Fruit fly (Drosophila melanogaster) whole organism: ENCODE data around the gene CG6443.

ENCODE experiments used
- CG8478 ChIP-seq: fragments of >200 bp; optimal IDR thresholded peaks from 2 replicates; lab custom pipeline; 2018; ENCODE audit warnings: inconsistent platforms
- Dll ChIP-seq: fragments of >200 bp; optimal IDR thresholded peaks from 2 replicates; lab custom pipeline; 2017
- EcR ChIP-seq, 2 experiments: fragments of >200 bp; optimal IDR thresholded peaks; 2 replicates each; lab custom pipeline; 2017; ENCODE audit warnings: missing biosample characterization in 2 of 2, missing genetic modification characterization in 2 of 2, missing genetic modification reagents in 2 of 2
- pan ChIP-seq: fragments of >200 bp; optimal IDR thresholded peaks from 2 replicates; lab custom pipeline; 2017
- psq ChIP-seq: fragments of >200 bp; optimal IDR thresholded peaks from 2 replicates; lab custom pipeline; 2017
- usp ChIP-seq: fragments of >200 bp; optimal IDR thresholded peaks from 2 replicates; lab custom pipeline; 2017; ENCODE audit warnings: missing biosample characterization, missing genetic modification characterization, mixed read lengths

The CG6443 gene

DNA sequence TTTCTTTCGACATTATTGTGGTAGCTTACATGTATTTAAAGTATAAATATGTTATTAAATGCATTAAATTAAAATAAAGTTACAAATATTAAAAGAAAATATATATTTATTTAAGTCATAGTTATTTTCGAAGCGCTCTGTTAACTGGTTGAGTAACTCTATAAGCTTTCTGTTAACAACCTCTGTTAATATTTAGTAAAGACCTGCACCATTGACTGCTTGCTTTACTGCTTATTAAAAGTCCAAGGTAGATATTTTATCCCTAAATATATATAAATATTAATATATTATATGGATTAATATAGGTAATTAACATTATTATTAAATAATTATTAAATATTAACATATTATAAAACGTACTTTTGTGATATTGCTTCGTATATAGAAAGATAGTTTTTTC, 7.2 kb upstream of the CG6443 start:
- TF ChIP-seq Dll, result no peak
- TF ChIP-seq usp, result no peak
- no peak for TF ChIP-seq psq (lab: Kevin White, UChicago)
- no peak for TF ChIP-seq EcR (GFP tag; optimal IDR thresholded peaks at IDR 0.05; lab: Kevin White, UChicago)
- no peak for TF ChIP-seq pan (lab: Kevin White, UChicago)
- no peak for TF ChIP-seq CG8478 (lab: Kevin White, UChicago)

dm6 chr2L:10723903-10724302, 4.9 kb upstream of the CG6443 start, which contains the start of gene CG6431:
Gene CG6431 (plus strand): TSS chr2L:10724203.
- TF ChIP-seq pan (lab: Kevin White, UChicago), result no peak
- no peak for TF ChIP-seq Dll
- no peak for TF ChIP-seq psq (lab: Kevin White, UChicago)
- no peak for TF ChIP-seq CG8478 (lab: Kevin White, UChicago)
- TF ChIP-seq EcR (GFP tag; optimal IDR thresholded peaks at IDR 0.05; lab: Kevin White, UChicago), result no peak
- TF ChIP-seq usp, result no peak

DNA sequence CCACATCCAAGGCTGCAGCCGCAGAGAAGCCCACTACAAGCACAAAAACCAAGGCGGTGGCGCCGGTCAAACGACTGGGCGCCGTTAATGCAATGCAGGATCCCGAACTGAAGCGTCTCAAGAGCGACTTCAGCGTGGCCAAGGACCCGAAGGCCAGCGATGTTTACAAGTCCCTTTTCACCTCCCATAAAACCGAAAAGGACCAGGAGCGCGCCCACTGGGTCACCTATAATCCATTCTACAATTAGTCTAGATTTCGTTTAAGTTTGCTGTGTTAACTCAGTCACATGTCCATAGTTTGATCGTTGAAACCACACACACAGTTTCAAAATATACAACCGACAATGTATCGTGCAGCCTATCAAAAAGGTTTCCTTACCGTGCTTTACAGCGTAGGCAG, 1.2 kb downstream of the CG6443 start, which contains the start of gene CG17118:
Gene CG17118, plus strand, starts transcription at position 301 of the 400 bp plus-strand sequence.
- no peak for TF ChIP-seq usp
- TF ChIP-seq Dll, result no peak
- no peak for TF ChIP-seq EcR (GFP tag; optimal IDR thresholded peaks at IDR 0.05; lab: Kevin White, UChicago)
- no peak for TF ChIP-seq pan (lab: Kevin White, UChicago)
- no peak for TF ChIP-seq psq (lab: Kevin White, UChicago)
- no peak for TF ChIP-seq CG8478 (lab: Kevin White, UChicago)

DNA sequence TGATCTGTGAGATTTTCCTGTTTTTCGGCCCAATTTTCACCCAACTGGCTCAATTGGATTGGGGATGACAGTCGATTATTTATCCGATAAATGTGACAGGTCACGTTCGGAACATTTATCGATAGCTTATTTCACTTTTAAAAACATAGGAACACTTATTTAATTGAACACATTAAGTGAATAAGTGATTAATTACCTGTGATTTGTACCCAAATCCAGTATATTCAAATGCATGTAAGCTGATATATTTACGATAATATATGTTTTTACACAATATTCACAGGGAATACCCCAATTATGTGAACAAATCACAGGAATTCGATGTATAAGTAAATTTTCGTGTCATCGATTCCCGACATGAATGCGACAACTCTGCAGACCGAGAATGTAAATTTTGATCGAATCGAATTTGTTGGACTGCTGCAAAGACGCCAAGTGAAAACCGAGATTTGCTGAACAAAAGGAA, 3.6 kb downstream of the CG6443 start, which contains the start of the genes EMC3 and Dpy-30L1:
Gene EMC3, minus strand, starts transcription at position 81 of the 466 bp plus-strand sequence.
Gene Dpy-30L1, plus strand, starts transcription at position 311 of the 466 bp plus-strand sequence.
- no peak for TF ChIP-seq psq (lab: Kevin White, UChicago)
- no peak for TF ChIP-seq pan (lab: Kevin White, UChicago)
- no peak for TF ChIP-seq usp
- no peak for TF ChIP-seq Dll
- TF ChIP-seq EcR (GFP tag; optimal IDR thresholded peaks at IDR 0.05; lab: Kevin White, UChicago), result no peak
- TF ChIP-seq CG8478 (lab: Kevin White, UChicago), result no peak

dm6 chr2L:10735923-10736322, 7.1 kb downstream of the CG6443 start, which contains the start of gene Nup107:
Gene Nup107 (minus strand): TSS chr2L:10736071.
- TF ChIP-seq EcR (GFP tag; optimal IDR thresholded peaks at IDR 0.05; lab: Kevin White, UChicago), result no peak

dm6 chr2L:10736993-10737756, 8.4 kb downstream of the CG6443 start, which contains the start of the genes Vha16-5 and CG12299:
Gene Vha16-5 (minus strand): TSS chr2L:10737043.
Gene CG12299 (plus strand): TSS chr2L:10737345.
- TF ChIP-seq CG8478 (lab: Kevin White, UChicago) (no peak), psq (lab: Kevin White, UChicago) (no peak), EcR (GFP tag; optimal IDR thresholded peaks at IDR 0.05; lab: Kevin White, UChicago) (no peak), pan (lab: Kevin White, UChicago) (no peak), Dll (no peak)

- TF ChIP-seq psq (lab: Kevin White, UChicago) (no peak), Dll (no peak), CG8478 (lab: Kevin White, UChicago) (no peak), usp (no peak), EcR (GFP tag; optimal IDR thresholded peaks at IDR 0.05; lab: Kevin White, UChicago) (no peak), pan (lab: Kevin White, UChicago) (no peak)
These were observed 14.9 kb downstream of the CG6443 start, which contains the start of gene CG6729 for dm6 chr2L:10743714-10744113. Gene CG6729 (minus strand): TSS chr2L:10743935.

dm6 chr2L:10748218-10748617, 19.4 kb downstream of the CG6443 start:
- TF ChIP-seq CG8478 (lab: Kevin White, UChicago) (no peak), EcR (GFP tag; optimal IDR thresholded peaks at IDR 0.05; lab: Kevin White, UChicago) (no peak), usp (no peak), psq (lab: Kevin White, UChicago) (no peak), Dll (no peak)

DNA sequence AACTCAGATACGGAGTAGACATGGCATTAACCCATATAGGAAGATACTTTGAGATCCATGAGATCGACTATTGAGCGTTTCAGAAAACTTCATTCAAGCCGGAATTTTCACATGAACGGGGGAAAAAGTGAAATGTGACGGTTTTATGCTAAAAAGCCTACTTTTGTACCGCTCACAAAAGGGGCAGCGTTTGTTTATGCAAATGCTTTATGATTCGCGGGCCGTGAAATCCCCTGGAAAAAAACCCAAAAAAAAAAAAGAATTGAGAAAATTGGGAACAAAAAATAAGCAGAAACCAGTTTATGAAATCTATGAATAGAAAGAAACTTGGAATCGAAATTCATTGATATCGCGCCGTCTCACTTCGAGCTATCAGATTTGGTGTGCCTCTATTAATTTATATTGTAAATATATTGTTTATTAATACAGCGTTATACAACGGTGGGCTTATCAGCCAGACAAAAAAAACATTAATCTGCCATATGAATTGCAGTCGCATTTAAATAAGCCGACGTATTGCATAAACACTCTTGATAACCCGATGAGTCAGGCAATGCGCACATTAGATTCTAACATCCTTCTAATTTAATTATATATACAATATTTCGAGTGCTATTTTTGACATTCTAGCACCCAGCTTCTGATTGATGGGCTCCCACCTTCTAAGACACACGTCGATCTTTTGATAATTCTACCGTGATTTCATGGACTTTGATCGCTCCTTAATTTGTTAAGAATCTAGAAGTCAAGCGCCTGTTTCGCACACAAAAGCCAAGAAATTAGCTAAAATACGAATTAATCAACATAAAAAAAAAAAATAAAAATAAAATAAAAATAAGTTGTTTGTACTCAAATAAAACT, 21.1 kb downstream of the CG6443 start:
- TF ChIP-seq Dll (no peak), psq (lab: Kevin White, UChicago) (no peak), CG8478 (lab: Kevin White, UChicago) (no peak), EcR (GFP tag; optimal IDR thresholded peaks at IDR 0.05; lab: Kevin White, UChicago) (no peak), usp (no peak), pan (lab: Kevin White, UChicago) (no peak)

DNA sequence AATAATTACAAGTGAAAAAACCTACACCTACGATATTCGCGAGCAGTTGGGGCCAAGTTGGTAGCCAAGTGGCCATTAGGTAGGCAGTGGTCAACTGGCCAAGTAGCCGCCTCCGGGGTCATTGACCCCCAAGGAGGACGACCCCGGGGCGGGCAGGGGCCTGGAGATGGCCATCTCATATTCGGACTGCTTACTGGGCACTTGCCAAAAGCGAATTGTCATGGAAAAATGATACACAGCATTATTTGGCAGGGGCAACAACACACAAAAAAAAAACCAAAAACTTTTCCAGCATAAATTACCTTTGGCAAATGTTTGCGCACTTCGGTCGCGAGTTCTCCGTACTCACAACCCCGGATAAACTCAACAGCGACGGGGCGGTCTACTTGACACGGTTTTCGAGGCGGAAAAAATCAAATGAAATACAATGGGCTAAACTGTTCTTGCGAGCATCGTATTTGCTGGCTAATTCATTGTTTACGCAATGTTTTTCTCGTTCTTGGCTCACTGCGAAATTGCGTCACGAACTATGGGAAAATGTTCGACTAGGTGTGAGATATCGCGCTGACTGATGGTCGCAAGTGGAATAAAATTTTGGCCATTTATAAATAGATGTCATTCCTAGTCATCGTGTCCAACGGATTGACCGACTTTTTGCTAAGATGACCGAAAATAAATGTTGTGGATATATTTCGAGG, 22.3 kb downstream of the CG6443 start:
- TF ChIP-seq pan (lab: Kevin White, UChicago), result no peak
- peak in 1 of 2 experiments; percentile 44 for TF ChIP-seq EcR (GFP tag; optimal IDR thresholded peaks at IDR 0.05; lab: Kevin White, UChicago)
- no peak for TF ChIP-seq usp
